Worm (Caenorhabditis elegans) whole organism, L4 larva: ENCODE results near the gene nlp-26.

Source experiments
- aly-2 ChIP-seq: sonication (generic microtip); optimal IDR thresholded peaks from 2 replicates; lab custom pipeline; 2018; ENCODE audit warnings: missing biosample characterization, missing genetic modification characterization
- ama-1 ChIP-seq: fragments of 150-350 bp; optimal IDR thresholded peaks from 2 replicates; lab custom pipeline; 2014; ENCODE audit warnings: inconsistent platforms, mixed read lengths
- ceh-82 ChIP-seq: sonication (generic microtip); optimal IDR thresholded peaks from 2 replicates; lab custom pipeline; 2017; ENCODE audit warnings: missing biosample characterization, missing genetic modification characterization
- hlh-11 ChIP-seq: fragments of 200-800 bp; sonication (Bioruptor generic); optimal IDR thresholded peaks from 2 replicates; lab custom pipeline; 2018; ENCODE audit warnings: mild to moderate bottlenecking, missing genetic modification characterization, missing compliant biosample characterization
- mdl-1 ChIP-seq, 2 experiments: fragments of 150-350 bp in 1 of 2; sonication (generic microtip) in 1 of 2; optimal IDR thresholded peaks; 2 replicates each; lab custom pipeline; 2014 to 2017; ENCODE audit warnings: missing biosample characterization in 2 of 2, missing genetic modification characterization in 2 of 2
- mep-1 ChIP-seq: fragments of 150-350 bp; sonication (generic microtip); optimal IDR thresholded peaks from 3 replicates; lab custom pipeline; 2014; ENCODE audit warnings: missing biosample characterization, missing genetic modification characterization
- nhr-76 ChIP-seq: fragments of 150-350 bp; optimal IDR thresholded peaks from 2 replicates; lab custom pipeline; 2014; ENCODE audit warnings: missing biosample characterization, missing genetic modification characterization
- snpc-4 ChIP-seq: fragments of 150-350 bp; optimal IDR thresholded peaks from 2 replicates; lab custom pipeline; 2014; ENCODE audit warnings: missing biosample characterization, missing genetic modification characterization
- spr-1 ChIP-seq: sonication (generic microtip); optimal IDR thresholded peaks from 2 replicates; lab custom pipeline; 2016; ENCODE audit warnings: mild to moderate bottlenecking, missing genetic modification characterization, missing compliant biosample characterization
- unc-130 ChIP-seq: sonication (generic microtip); optimal IDR thresholded peaks from 2 replicates; lab custom pipeline; 2016; ENCODE audit warnings: missing genetic modification reagents, missing genetic modification characterization, missing compliant biosample characterization
- unc-62 ChIP-seq, 3 experiments: fragments of 150-350 bp in 1 of 3; sonication (generic microtip); optimal IDR thresholded peaks in 2 of 3; peaks in 1 of 3; 1 replicate in 1 of 3; 2 replicates in 2 of 3; lab custom pipeline; 2014 to 2017; ENCODE audit warnings: missing biosample characterization in 3 of 3, missing genetic modification characterization in 3 of 3, missing genetic modification reagents in 3 of 3, missing genotype in 1 of 3
- zag-1 ChIP-seq: fragments of 150-350 bp; optimal IDR thresholded peaks from 2 replicates; lab custom pipeline; 2014; ENCODE audit warnings: missing biosample characterization, missing genetic modification characterization

- no peak for TF ChIP-seq ama-1 (lab: Kevin White, UChicago)
- no peak for TF ChIP-seq mep-1 (tag; lab: Kevin White, UChicago)
- TF ChIP-seq mdl-1 (tag; optimal IDR thresholded peaks at IDR 0.05; lab: Kevin White, UChicago), result no peak
- no peak for TF ChIP-seq zag-1 (tag; lab: Kevin White, UChicago)
- TF ChIP-seq spr-1, result no peak
- TF ChIP-seq snpc-4 (tag; lab: Kevin White, UChicago), result no peak
- TF ChIP-seq aly-2 (tag; lab: Kevin White, UChicago), result no peak
- no peak for TF ChIP-seq nhr-76 (tag; lab: Kevin White, UChicago)
- no peak for TF ChIP-seq ceh-82 (tag; lab: Kevin White, UChicago)
- TF ChIP-seq unc-130 (GFP tag; lab: Kevin White, UChicago), result no peak
- no peak for TF ChIP-seq unc-62 (GFP tag; optimal IDR thresholded peaks at IDR 0.05 in 1 of 2; lab: Kevin White, UChicago)
- no peak for TF ChIP-seq unc-62 (tag; optimal IDR thresholded peaks at IDR 0.05; lab: Kevin White, UChicago)
- TF ChIP-seq hlh-11 (tag; lab: Kevin White, UChicago), result no peak
These were observed 7.8 kb upstream of the nlp-26 start for ce11 chrV:19605415-19605814.
